Fruit fly (Drosophila melanogaster) whole organism, pupa: Measurements from ENCODE around the gene UK114.

Source experiments
- D1 ChIP-seq: fragments of 200-800 bp; sonication (Bioruptor generic); optimal IDR thresholded peaks from 2 replicates; lab custom pipeline; 2018; ENCODE audit warnings: missing biosample characterization, mild to moderate bottlenecking, missing genetic modification characterization, moderate library complexity
- EcR ChIP-seq: fragments of 200-800 bp; sonication (Bioruptor generic); optimal IDR thresholded peaks from 3 replicates; lab custom pipeline; 2019; ENCODE audit warnings: missing biosample characterization, missing genetic modification characterization, mild to moderate bottlenecking, moderate library complexity, missing genetic modification reagents

DNA sequence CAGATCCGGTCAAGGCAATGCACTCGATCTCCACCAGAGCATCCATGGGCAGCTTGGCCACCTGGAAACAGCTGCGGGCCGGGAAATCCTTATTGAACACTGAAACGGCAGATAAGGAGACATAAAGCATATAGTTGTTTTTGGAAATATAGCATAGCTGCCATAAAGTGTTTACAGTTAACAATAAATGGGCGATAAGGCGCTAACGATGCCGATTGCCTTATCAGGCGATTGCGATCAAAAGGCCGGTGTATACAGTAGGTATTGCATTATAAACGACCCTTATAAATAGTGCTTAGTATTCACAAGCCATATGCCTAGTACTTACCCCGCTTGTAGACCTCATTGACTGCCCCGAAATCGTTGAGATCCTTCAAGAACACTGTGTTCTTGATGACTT is 599 bp downstream of the UK114 start:
- no peak for TF ChIP-seq EcR
- no peak for TF ChIP-seq D1 (tag; lab: Kevin White, UChicago)
